Worm (Caenorhabditis elegans): Measurements from ENCODE around the gene ule-3.

DNA sequence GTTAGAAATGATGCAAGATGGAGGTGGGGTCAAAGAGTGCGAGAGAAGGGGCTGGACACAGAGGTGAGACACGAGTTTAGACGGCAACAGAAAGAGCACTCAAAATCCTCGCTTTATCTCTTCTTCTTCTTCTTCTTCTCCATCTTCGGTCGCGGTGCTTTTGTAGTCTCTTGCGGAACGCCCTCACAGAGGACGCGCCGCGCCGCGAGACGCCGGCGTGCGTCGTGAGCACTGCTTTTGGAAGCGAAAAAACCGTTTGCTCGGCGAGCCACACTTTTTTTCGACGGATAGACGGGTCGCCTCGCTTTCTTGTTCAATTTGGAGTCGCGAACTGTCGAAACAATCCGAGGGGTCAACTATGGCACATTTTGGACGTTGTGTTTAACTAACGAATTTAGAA is 2.7 kb upstream of the ule-3 start, which contains the start of gene D1054.9:
- TF ChIP-seq ceh-6 (GFP tag; optimal IDR thresholded peaks at IDR 0.05): no peak
- TF ChIP-seq pag-3 (tag; optimal IDR thresholded peaks at IDR 0.05; ENCODE audit: borderline replicate concordance): no peak
- no peak for TF ChIP-seq unc-55 (GFP tag; optimal IDR thresholded peaks at IDR 0.05)
- TF ChIP-seq ceh-24 (tag; optimal IDR thresholded peaks at IDR 0.05): no peak
- TF ChIP-seq ceh-18 (tag; optimal IDR thresholded peaks at IDR 0.05): no peak
- no peak for TF ChIP-seq tbx-2 (tag; optimal IDR thresholded peaks at IDR 0.05)
- no peak for TF ChIP-seq npax-4 (tag; optimal IDR thresholded peaks at IDR 0.05)

Measured in whole organism, late embryonic.